Fruit fly (Drosophila melanogaster) whole organism, wandering third instar larva: ENCODE measurements around the gene CycJ.

ENCODE experiments used
- CG9705 ChIP-seq: fragments of 200-800 bp; sonication (Bioruptor generic); optimal IDR thresholded peaks from 2 replicates; lab custom pipeline; 2018; ENCODE audit warnings: missing biosample characterization, mild to moderate bottlenecking, missing genetic modification characterization
- CrebA ChIP-seq: fragments of 200-800 bp; sonication (Bioruptor generic); optimal IDR thresholded peaks from 2 replicates; lab custom pipeline; 2016; ENCODE audit warnings: missing biosample characterization, mild to moderate bottlenecking, missing genetic modification characterization, borderline replicate concordance
- Dfd ChIP-seq: fragments of >200 bp; optimal IDR thresholded peaks from 2 replicates; lab custom pipeline; 2017; ENCODE audit warnings: missing biosample characterization, missing genetic modification characterization
- Dif ChIP-seq: fragments of 200-275, 200-300 bp; sonication (Bioruptor generic); optimal IDR thresholded peaks from 2 replicates; lab custom pipeline; 2018; ENCODE audit warnings: missing biosample characterization, missing genetic modification characterization; ENCODE audit not compliant: partially characterized antibody
- GATAd ChIP-seq: sonication (Bioruptor generic); optimal IDR thresholded peaks from 2 replicates; lab custom pipeline; 2016; ENCODE audit warnings: missing biosample characterization, missing genetic modification characterization
- HLH106 ChIP-seq: fragments of 200-800 bp; optimal IDR thresholded peaks from 3 replicates; lab custom pipeline; 2019; ENCODE audit warnings: missing biosample characterization, mild to moderate bottlenecking, missing genetic modification characterization, moderate library complexity
- Hnf4 ChIP-seq: fragments of 200-800 bp; sonication (Bioruptor generic); optimal IDR thresholded peaks from 2 replicates; lab custom pipeline; 2016; ENCODE audit warnings: missing biosample characterization, mild to moderate bottlenecking, missing genetic modification characterization
- Hr83 ChIP-seq: fragments of 200-300 bp; sonication (Bioruptor generic); optimal IDR thresholded peaks from 2 replicates; lab custom pipeline; 2016; ENCODE audit warnings: missing biosample characterization, mild to moderate bottlenecking, missing genetic modification characterization, moderate library complexity; ENCODE audit not compliant: poor library complexity, severe bottlenecking
- Jra ChIP-seq: sonication (Bioruptor generic); optimal IDR thresholded peaks from 2 replicates; lab custom pipeline; 2016; ENCODE audit warnings: missing biosample characterization, missing genetic modification characterization
- Myc ChIP-seq: fragments of >200 bp; optimal IDR thresholded peaks from 2 replicates; lab custom pipeline; 2017
- N ChIP-seq: fragments of >200 bp; optimal IDR thresholded peaks from 2 replicates; lab custom pipeline; 2018; ENCODE audit warnings: missing biosample characterization, missing external identifiers, missing genetic modification characterization
- OdsH ChIP-seq: fragments of 200-800 bp; sonication (Bioruptor generic); optimal IDR thresholded peaks from 2 replicates; lab custom pipeline; 2016; ENCODE audit warnings: missing biosample characterization, mild to moderate bottlenecking, missing genetic modification characterization
- Sp1 ChIP-seq: fragments of 200-800 bp; sonication (Bioruptor generic); optimal IDR thresholded peaks from 3 replicates; lab custom pipeline; 2019; ENCODE audit warnings: missing biosample characterization, mild to moderate bottlenecking, missing genetic modification characterization, moderate library complexity
- Vsx2 ChIP-seq: fragments of 200-300, 225-300 bp; sonication (Bioruptor generic); optimal IDR thresholded peaks from 2 replicates; lab custom pipeline; 2018; ENCODE audit warnings: missing biosample characterization, missing genetic modification characterization; ENCODE audit not compliant: partially characterized antibody
- br ChIP-seq: fragments of 200-800 bp; sonication (Bioruptor generic); optimal IDR thresholded peaks from 2 replicates; lab custom pipeline; 2016; ENCODE audit warnings: missing biosample characterization, missing genetic modification characterization
- brk ChIP-seq: fragments of 200-800 bp; sonication (Bioruptor generic); optimal IDR thresholded peaks from 2 replicates; lab custom pipeline; 2016; ENCODE audit warnings: missing biosample characterization, mild to moderate bottlenecking, missing genetic modification characterization
- dl ChIP-seq, 2 experiments: fragments of 175-275, 200-275 bp in 1 of 2; fragments of 200-275 bp in 1 of 2; sonication (Bioruptor generic); optimal IDR thresholded peaks; lab custom pipeline; 2018; ENCODE audit warnings: mild to moderate bottlenecking in 2 of 2, missing biosample characterization in 2 of 2, missing genetic modification characterization in 2 of 2, moderate library complexity in 2 of 2; ENCODE audit not compliant: partially characterized antibody in 2 of 2, insufficient read depth in 1 of 2
- dmrt93B ChIP-seq: fragments of 200-800 bp; sonication (Bioruptor generic); optimal IDR thresholded peaks from 2 replicates; lab custom pipeline; 2018; ENCODE audit warnings: missing biosample characterization, mild to moderate bottlenecking, missing genetic modification characterization
- dsf ChIP-seq: sonication (Bioruptor generic); optimal IDR thresholded peaks from 2 replicates; lab custom pipeline; 2016; ENCODE audit warnings: missing biosample characterization, missing genetic modification characterization, borderline replicate concordance
- ey ChIP-seq: fragments of 200-800 bp; sonication (Bioruptor generic); optimal IDR thresholded peaks from 2 replicates; lab custom pipeline; 2016; ENCODE audit warnings: missing biosample characterization, missing genetic modification characterization
- foxo ChIP-seq, 2 experiments: fragments of 200-800 bp; sonication (Bioruptor generic); optimal IDR thresholded peaks; 2 replicates in 1 of 2; 3 replicates in 1 of 2; lab custom pipeline; 2016 to 2017; ENCODE audit warnings: missing biosample characterization in 2 of 2, missing genetic modification characterization in 2 of 2
- fru ChIP-seq: fragments of 200-800 bp; sonication (Bioruptor generic); optimal IDR thresholded peaks from 3 replicates; lab custom pipeline; 2016; ENCODE audit warnings: missing biosample characterization, mild to moderate bottlenecking, missing genetic modification characterization
- h ChIP-seq: fragments of 200-800 bp; sonication (Bioruptor generic); optimal IDR thresholded peaks from 3 replicates; lab custom pipeline; 2016; ENCODE audit warnings: missing biosample characterization, mild to moderate bottlenecking, missing genetic modification characterization
- jim ChIP-seq: fragments of 175-275, 200-325 bp; sonication (Bioruptor generic); optimal IDR thresholded peaks from 2 replicates; lab custom pipeline; 2016; ENCODE audit warnings: missing biosample characterization, mild to moderate bottlenecking, missing genetic modification characterization
- lola ChIP-seq: fragments of >200 bp; optimal IDR thresholded peaks from 2 replicates; lab custom pipeline; 2017; ENCODE audit warnings: missing biosample characterization, missing genetic modification characterization
- psq ChIP-seq: fragments of 200-800 bp; sonication (Bioruptor generic); optimal IDR thresholded peaks from 3 replicates; lab custom pipeline; 2017; ENCODE audit warnings: missing biosample characterization, mild to moderate bottlenecking, missing genetic modification characterization, moderate library complexity
- rgr ChIP-seq: fragments of 200-800 bp; sonication (Bioruptor generic); optimal IDR thresholded peaks from 3 replicates; lab custom pipeline; 2016; ENCODE audit warnings: missing biosample characterization, mild to moderate bottlenecking, missing genetic modification characterization
- sage ChIP-seq: fragments of 200-800 bp; sonication (Bioruptor generic); optimal IDR thresholded peaks from 2 replicates; lab custom pipeline; 2016; ENCODE audit warnings: missing biosample characterization, mild to moderate bottlenecking, missing genetic modification characterization
- sv ChIP-seq: fragments of 200-800 bp; sonication (Bioruptor generic); optimal IDR thresholded peaks from 3 replicates; lab custom pipeline; 2016; ENCODE audit warnings: missing biosample characterization, missing genetic modification characterization
- tai ChIP-seq: sonication (Bioruptor generic); optimal IDR thresholded peaks from 2 replicates; lab custom pipeline; 2016; ENCODE audit warnings: missing biosample characterization, missing genetic modification characterization
- usp ChIP-seq: fragments of >200 bp; optimal IDR thresholded peaks from 2 replicates; lab custom pipeline; 2017; ENCODE audit warnings: missing biosample characterization, missing genetic modification characterization
- woc ChIP-seq: sonication (Bioruptor generic); optimal IDR thresholded peaks from 2 replicates; lab custom pipeline; 2016; ENCODE audit warnings: missing biosample characterization, mild to moderate bottlenecking, missing genetic modification characterization

CycJ gene

DNA sequence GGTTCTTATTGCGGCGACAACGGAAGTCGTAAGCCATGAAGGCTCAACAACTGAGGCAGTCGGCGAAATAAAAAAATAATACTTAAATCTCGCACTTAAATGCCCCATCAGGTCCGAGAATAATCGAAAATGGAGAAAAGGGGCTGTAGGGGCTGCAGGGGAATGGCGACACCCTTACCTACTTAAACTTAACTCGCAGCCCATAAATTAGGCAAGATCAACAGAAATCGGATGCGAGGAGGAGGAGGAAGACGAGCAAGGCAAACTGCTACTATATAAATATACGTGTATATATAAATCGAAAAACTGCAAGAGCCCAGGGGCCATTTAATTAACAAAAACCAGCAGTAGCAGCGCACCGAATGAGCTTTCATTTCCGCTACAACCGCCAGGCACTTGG, 26.6 kb upstream of the CycJ start:
- TF ChIP-seq woc (GFP tag; lab: Kevin White, UChicago) (no peak), sage (GFP tag; lab: Kevin White, UChicago) (no peak), jim (GFP tag; lab: Kevin White, UChicago) (no peak), HLH106 (tag; lab: Kevin White, UChicago) (no peak), GATAd (no peak), sv (GFP tag; lab: Kevin White, UChicago) (no peak), fru (GFP tag; lab: Kevin White, UChicago) (no peak), Hr83 (GFP tag; lab: Kevin White, UChicago) (no peak), OdsH (GFP tag; lab: Kevin White, UChicago) (no peak), lola (GFP tag; lab: Kevin White, UChicago) (no peak), ey (no peak), rgr (no peak), CG9705 (GFP tag; lab: Kevin White, UChicago) (no peak)

DNA sequence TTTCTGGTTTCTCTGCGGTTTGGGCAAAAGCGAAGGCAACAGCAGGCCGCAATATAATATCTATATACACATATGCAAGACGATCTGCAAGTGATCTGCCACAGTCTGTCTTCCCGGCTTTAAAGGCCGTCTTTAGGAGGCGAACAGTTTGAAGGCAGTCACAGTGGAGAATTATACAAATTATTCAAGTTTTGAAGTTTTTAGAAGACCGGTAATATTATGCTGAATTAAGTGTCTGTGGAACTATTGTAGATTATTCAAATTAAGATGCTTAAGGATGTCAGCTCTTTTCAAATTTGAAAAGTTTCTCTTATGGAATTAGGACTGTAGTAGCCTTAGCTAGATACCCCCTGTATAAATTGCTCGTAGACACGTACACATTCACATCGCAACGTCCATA, 26.1 kb upstream of the CycJ start:
- TF ChIP-seq woc (GFP tag; lab: Kevin White, UChicago) (peak; percentile 18), foxo (GFP tag; optimal IDR thresholded peaks at IDR 0.05; lab: Kevin White, UChicago) (peak in 1 of 2 experiments; percentile 11), Sp1 (GFP tag; lab: Kevin White, UChicago) (no peak)

DNA sequence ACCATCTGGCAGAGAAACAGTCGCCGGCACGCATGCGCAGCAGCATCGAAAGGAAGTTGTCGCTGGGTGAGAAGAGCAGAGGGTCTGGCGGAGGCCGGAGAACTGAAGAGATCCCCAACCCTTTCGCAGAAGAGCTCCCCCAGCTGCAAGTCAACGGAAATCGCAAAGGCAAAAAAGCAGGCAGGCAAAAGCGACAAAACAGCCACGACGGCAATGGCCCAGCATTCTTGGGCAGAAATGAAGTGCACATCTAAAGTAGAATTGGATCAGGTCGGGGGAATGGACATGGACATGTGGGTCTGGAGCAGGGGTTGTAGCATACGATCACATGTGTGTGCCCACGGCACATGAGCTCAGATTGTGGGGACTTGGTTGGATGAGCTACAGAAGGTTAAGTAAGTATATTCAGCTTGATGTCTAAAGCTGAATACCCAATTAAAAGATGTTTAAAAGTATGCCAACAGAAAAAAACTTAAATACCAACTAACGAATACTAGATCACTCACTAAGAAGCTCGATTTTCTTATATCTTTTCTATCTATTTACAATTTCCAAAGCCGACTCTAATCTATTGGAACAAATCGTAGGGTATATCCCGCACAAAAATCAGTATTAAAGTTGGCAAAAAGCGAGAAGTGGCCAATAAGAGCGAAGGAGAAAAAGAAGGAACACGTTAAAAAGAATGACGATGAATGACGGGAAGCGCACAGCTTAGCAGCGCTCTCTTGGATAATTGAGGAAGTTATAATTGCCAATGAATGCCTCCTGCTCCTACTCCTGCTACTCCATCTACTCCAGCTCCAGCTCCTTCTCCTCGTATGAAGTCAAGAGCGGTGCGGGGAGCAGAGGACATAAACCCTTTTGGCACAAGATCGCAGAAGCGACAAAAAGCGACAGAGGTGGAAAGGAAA, 24.2 kb upstream of the CycJ start:
- TF ChIP-seq ey (peak; percentile 71), Sp1 (GFP tag; lab: Kevin White, UChicago) (peak; percentile 49), psq (GFP tag; lab: Kevin White, UChicago) (peak; percentile 70), Jra (no peak), foxo (GFP tag; optimal IDR thresholded peaks at IDR 0.05; lab: Kevin White, UChicago) (peak in 1 of 2 experiments; percentile 19), Dif (GFP tag; lab: Kevin White, UChicago) (peak; percentile 70), jim (GFP tag; lab: Kevin White, UChicago) (no peak), woc (GFP tag; lab: Kevin White, UChicago) (peak; percentile 38), CrebA (GFP tag; lab: Kevin White, UChicago) (peak; percentile 19), usp (GFP tag; lab: Kevin White, UChicago) (no peak), tai (GFP tag; lab: Kevin White, UChicago) (no peak), rgr (peak; percentile 57), fru (GFP tag; lab: Kevin White, UChicago) (peak; percentile 38), HLH106 (tag; lab: Kevin White, UChicago) (peak; percentile 41), sv (GFP tag; lab: Kevin White, UChicago) (no peak), Dfd (GFP tag; lab: Kevin White, UChicago) (no peak), Vsx2 (peak; percentile 95), h (peak; percentile 72), Hr83 (GFP tag; lab: Kevin White, UChicago) (no peak), OdsH (GFP tag; lab: Kevin White, UChicago) (peak; percentile 48), dl (GFP tag; optimal IDR thresholded peaks at IDR 0.05; lab: Kevin White, UChicago; ENCODE audit: insufficient read depth in 1 of 2, partially characterized antibody in 2 of 2) (peak; percentile 41 to 45), br (GFP tag; lab: Kevin White, UChicago) (peak; percentile 10)
- TF ChIP-seq, all 38 proteins: peak for 15

DNA sequence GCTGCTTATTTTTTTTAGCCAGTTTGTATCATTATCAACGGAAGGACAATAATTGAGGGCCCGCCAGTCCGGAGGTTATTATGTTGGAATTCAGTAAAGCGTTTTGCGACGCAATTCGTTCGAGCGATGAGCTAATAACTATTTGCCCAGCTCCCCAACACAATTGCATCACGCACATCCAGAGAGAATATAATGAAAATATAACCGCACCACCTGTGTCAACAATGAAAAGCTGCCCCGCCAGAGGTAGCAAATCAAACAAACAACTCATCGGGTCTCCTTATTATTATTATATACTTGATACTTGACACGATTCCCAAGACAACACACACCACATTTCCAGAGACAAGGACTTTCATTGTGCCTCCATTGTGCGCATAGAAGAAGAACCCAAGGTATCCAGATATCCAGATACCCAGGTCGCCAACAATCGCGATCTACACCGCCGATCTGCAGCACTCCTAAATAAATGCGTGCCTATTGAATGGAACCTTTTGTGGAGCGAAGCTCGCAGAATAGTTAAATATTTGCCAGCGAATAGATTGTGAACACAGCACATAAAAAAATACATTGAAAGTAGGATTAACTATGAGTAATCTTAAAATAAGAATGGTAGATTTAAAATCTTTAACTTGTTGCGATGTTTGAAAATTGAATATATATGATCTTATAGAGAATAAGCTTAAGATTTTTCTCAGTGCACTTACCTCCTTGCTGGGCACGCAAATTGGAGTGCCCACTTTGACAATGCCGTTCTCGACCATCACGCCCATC, 23.3 kb upstream of the CycJ start:
- peak; percentile 46 for TF ChIP-seq OdsH (GFP tag; lab: Kevin White, UChicago)
- TF ChIP-seq rgr = peak; percentile 46
- peak; percentile 95 for TF ChIP-seq Hr83 (GFP tag; lab: Kevin White, UChicago)
- no peak for TF ChIP-seq CG9705 (GFP tag; lab: Kevin White, UChicago)
- TF ChIP-seq usp (GFP tag; lab: Kevin White, UChicago) = no peak
- TF ChIP-seq Hnf4 (GFP tag; lab: Kevin White, UChicago) = no peak
- peak; percentile 21 for TF ChIP-seq jim (GFP tag; lab: Kevin White, UChicago)
- peak; percentile 4 for TF ChIP-seq h
- no peak for TF ChIP-seq dsf (GFP tag; lab: Kevin White, UChicago)
- TF ChIP-seq tai (GFP tag; lab: Kevin White, UChicago) = peak; percentile 34
- TF ChIP-seq psq (GFP tag; lab: Kevin White, UChicago) = no peak
- TF ChIP-seq Myc (lab: Kevin White, UChicago) = no peak
- no peak for TF ChIP-seq CrebA (GFP tag; lab: Kevin White, UChicago)
- TF ChIP-seq woc (GFP tag; lab: Kevin White, UChicago) = no peak
- peak; percentile 5 for TF ChIP-seq brk (GFP tag; lab: Kevin White, UChicago)
- no peak for TF ChIP-seq sv (GFP tag; lab: Kevin White, UChicago)
- TF ChIP-seq N (GFP tag; lab: Kevin White, UChicago) = no peak
- TF ChIP-seq sage (GFP tag; lab: Kevin White, UChicago) = no peak
- peak; percentile 6 for TF ChIP-seq fru (GFP tag; lab: Kevin White, UChicago)
- no peak for TF ChIP-seq Dfd (GFP tag; lab: Kevin White, UChicago)
- no peak for TF ChIP-seq Sp1 (GFP tag; lab: Kevin White, UChicago)
- TF ChIP-seq dmrt93B (GFP tag; lab: Kevin White, UChicago) = peak; percentile 7
- no peak for TF ChIP-seq Jra
